Fruit fly (Drosophila melanogaster) whole organism, embryonic: ENCODE data around the gene COX7B.

ENCODE experiments used
- Adf1 ChIP-seq: fragments of 200-800 bp; sonication (Bioruptor generic); IDR thresholded peaks from 2 replicates; pipeline ENCODE4 v1.3.6; 2022; ENCODE audit warnings: missing biosample characterization, missing genetic modification characterization
- CG10654 ChIP-seq: fragments of 200-800 bp; sonication (Bioruptor generic); optimal IDR thresholded peaks from 2 replicates; lab custom pipeline; 2016; ENCODE audit warnings: missing biosample characterization, missing genetic modification characterization
- CG12155 ChIP-seq: fragments of 200-800 bp; sonication (Bioruptor generic); optimal IDR thresholded peaks from 3 replicates; lab custom pipeline; 2016; ENCODE audit warnings: missing biosample characterization, missing genetic modification characterization
- CG14710 ChIP-seq: fragments of 200-800 bp; sonication (Bioruptor generic); optimal IDR thresholded peaks from 3 replicates; lab custom pipeline; 2019; ENCODE audit warnings: missing biosample characterization, mild to moderate bottlenecking, missing genetic modification characterization, moderate library complexity
- CG15514 ChIP-seq: fragments of 200-800 bp; sonication (Bioruptor generic); optimal IDR thresholded peaks from 3 replicates; lab custom pipeline; 2017; ENCODE audit warnings: missing biosample characterization, missing genetic modification characterization, mild to moderate bottlenecking, moderate library complexity, missing genetic modification reagents
- CG1647 ChIP-seq: fragments of 200-800 bp; sonication (Bioruptor generic); optimal IDR thresholded peaks from 3 replicates; lab custom pipeline; 2016; ENCODE audit warnings: missing biosample characterization, missing genetic modification characterization
- CG18262 ChIP-seq: fragments of 200-800 bp; optimal IDR thresholded peaks from 3 replicates; lab custom pipeline; 2019; ENCODE audit warnings: missing biosample characterization, mild to moderate bottlenecking, missing genetic modification characterization, moderate library complexity
- CG18599 ChIP-seq: fragments of 200-800 bp; sonication (Bioruptor generic); optimal IDR thresholded peaks from 3 replicates; lab custom pipeline; 2017; ENCODE audit warnings: missing biosample characterization, missing genetic modification characterization, mild to moderate bottlenecking, moderate library complexity, missing genetic modification reagents
- CG18619 ChIP-seq: fragments of 200-800 bp; sonication (Bioruptor generic); optimal IDR thresholded peaks from 3 replicates; lab custom pipeline; 2017; ENCODE audit warnings: missing biosample characterization, mild to moderate bottlenecking, missing genetic modification characterization
- CG32532 ChIP-seq: fragments of 200-800 bp; sonication (Bioruptor generic); IDR thresholded peaks from 2 replicates; pipeline ENCODE4 v1.3.6; 2022; ENCODE audit warnings: missing biosample characterization, missing genetic modification characterization
- CG33213 ChIP-seq: fragments of 200-800 bp; sonication (Bioruptor generic); optimal IDR thresholded peaks from 3 replicates; lab custom pipeline; 2016; ENCODE audit warnings: missing biosample characterization, missing genetic modification characterization
- CG3726 ChIP-seq: fragments of 200-800 bp; sonication (Bioruptor generic); IDR thresholded peaks from 3 replicates; pipeline ENCODE4, ENCODE4 v1.3.6; 2022; ENCODE audit warnings: missing biosample characterization, missing genetic modification characterization
- CG6854 ChIP-seq: fragments of 200-800 bp; sonication (Bioruptor generic); optimal IDR thresholded peaks from 3 replicates; lab custom pipeline; 2017; ENCODE audit warnings: missing biosample characterization, mild to moderate bottlenecking, missing genetic modification characterization
- CG7928 ChIP-seq: fragments of 200-800 bp; sonication (Bioruptor generic); optimal IDR thresholded peaks from 2 replicates; lab custom pipeline; 2017; ENCODE audit warnings: missing biosample characterization, mild to moderate bottlenecking, missing genetic modification characterization
- CG7987 ChIP-seq: fragments of 200-800 bp; sonication (Bioruptor generic); optimal IDR thresholded peaks from 2 replicates; lab custom pipeline; 2018; ENCODE audit warnings: missing biosample characterization, mild to moderate bottlenecking, missing genetic modification characterization, moderate library complexity
- CG8924 ChIP-seq: fragments of 200-800 bp; optimal IDR thresholded peaks from 3 replicates; lab custom pipeline; 2019; ENCODE audit warnings: missing biosample characterization, mild to moderate bottlenecking, missing genetic modification characterization, moderate library complexity
- Dbx ChIP-seq: fragments of 200-800 bp; sonication (Bioruptor generic); IDR thresholded peaks from 3 replicates; pipeline ENCODE4 v1.3.6; 2022; ENCODE audit warnings: missing biosample characterization, missing genetic modification characterization
- Fer2 ChIP-seq: fragments of 200-800 bp; sonication (Bioruptor generic); optimal IDR thresholded peaks from 2 replicates; lab custom pipeline; 2018; ENCODE audit warnings: missing biosample characterization, mild to moderate bottlenecking, missing genetic modification characterization, moderate library complexity
- Fer3 ChIP-seq: fragments of 200-800 bp; sonication (Bioruptor generic); optimal IDR thresholded peaks from 2 replicates; lab custom pipeline; 2018; ENCODE audit warnings: missing biosample characterization, mild to moderate bottlenecking, missing genetic modification characterization, moderate library complexity
- HLH54F ChIP-seq: fragments of 200-800 bp; sonication (Bioruptor generic); optimal IDR thresholded peaks from 3 replicates; lab custom pipeline; 2016; ENCODE audit warnings: missing biosample characterization, missing genetic modification characterization
- Hr51 ChIP-seq, 2 experiments: fragments of 200-800 bp; sonication (Bioruptor generic); optimal IDR thresholded peaks; 2 replicates in 1 of 2; 3 replicates in 1 of 2; lab custom pipeline; 2016 to 2018; ENCODE audit warnings: missing biosample characterization in 2 of 2, missing genetic modification characterization in 2 of 2, mild to moderate bottlenecking in 1 of 2, moderate library complexity in 1 of 2
- Jarid2 ChIP-seq: fragments of 200-800 bp; sonication (Bioruptor generic); optimal IDR thresholded peaks from 3 replicates; lab custom pipeline; 2017; ENCODE audit warnings: mild to moderate bottlenecking, missing biosample characterization, missing genetic modification reagents, missing genetic modification characterization
- MBD-R2 ChIP-seq: fragments of 200-800 bp; sonication (Bioruptor generic); IDR thresholded peaks from 2 replicates; pipeline ENCODE4 v1.3.6; 2022; ENCODE audit warnings: missing biosample characterization, missing genetic modification characterization
- Myb ChIP-seq: fragments of 200-800 bp; sonication (Bioruptor generic); optimal IDR thresholded peaks from 2 replicates; lab custom pipeline; 2016; ENCODE audit warnings: missing biosample characterization, missing genetic modification characterization
- Nf-YC ChIP-seq: fragments of 200-800 bp; optimal IDR thresholded peaks from 3 replicates; lab custom pipeline; 2019; ENCODE audit warnings: missing biosample characterization, mild to moderate bottlenecking, missing genetic modification characterization, moderate library complexity
- Ptx1 ChIP-seq: fragments of 200-800 bp; sonication (Bioruptor generic); IDR thresholded peaks from 2 replicates; pipeline ENCODE4 v1.3.6; 2022; ENCODE audit warnings: missing biosample characterization, missing genetic modification characterization
- Xrp1 ChIP-seq: fragments of 200-800 bp; sonication (Bioruptor generic); IDR thresholded peaks from 2 replicates; pipeline ENCODE4 v1.3.6; 2022; ENCODE audit warnings: missing biosample characterization, missing genetic modification characterization
- abd-A ChIP-seq: fragments of 200-800 bp; sonication (Bioruptor generic); optimal IDR thresholded peaks from 3 replicates; lab custom pipeline; 2019; ENCODE audit warnings: missing biosample characterization, mild to moderate bottlenecking, missing genetic modification characterization, moderate library complexity
- ase ChIP-seq: fragments of 200-800 bp; sonication (Bioruptor generic); IDR thresholded peaks from 3 replicates; pipeline ENCODE4 v1.3.6; 2022; ENCODE audit warnings: missing biosample characterization, missing genetic modification characterization
- az2 ChIP-seq: fragments of 200-800 bp; sonication (Bioruptor generic); optimal IDR thresholded peaks from 3 replicates; lab custom pipeline; 2016; ENCODE audit warnings: missing biosample characterization, missing genetic modification characterization
- bbx ChIP-seq: fragments of 200-800 bp; sonication (Bioruptor generic); IDR thresholded peaks from 2 replicates; pipeline ENCODE4 v1.3.6; 2022; ENCODE audit warnings: missing biosample characterization, missing genetic modification characterization; ENCODE audit not compliant: partially characterized antibody
- cato ChIP-seq: fragments of 200-800 bp; sonication (Bioruptor generic); optimal IDR thresholded peaks from 2 replicates; lab custom pipeline; 2016; ENCODE audit warnings: missing biosample characterization, missing genetic modification characterization, borderline replicate concordance
- dmrt11E ChIP-seq: fragments of 200-800 bp; sonication (Bioruptor generic); optimal IDR thresholded peaks from 3 replicates; lab custom pipeline; 2018; ENCODE audit warnings: missing biosample characterization, mild to moderate bottlenecking, missing genetic modification characterization, moderate library complexity
- dmrt99B ChIP-seq: fragments of 200-800 bp; sonication (Bioruptor generic); optimal IDR thresholded peaks from 2 replicates; lab custom pipeline; 2018; ENCODE audit warnings: missing biosample characterization, mild to moderate bottlenecking, missing genetic modification characterization, moderate library complexity
- dysf ChIP-seq: fragments of 200-800 bp; sonication (Bioruptor generic); IDR thresholded peaks from 3 replicates; pipeline ENCODE4 v1.3.6; 2022; ENCODE audit warnings: missing biosample characterization, missing genetic modification characterization
- eve ChIP-seq, 2 experiments: fragments of >200 bp; optimal IDR thresholded peaks; 2 replicates each; lab custom pipeline; 2017; ENCODE audit warnings: missing biosample characterization in 2 of 2, missing genetic modification characterization in 2 of 2
- gce ChIP-seq: fragments of 200-800 bp; sonication (Bioruptor generic); IDR thresholded peaks from 3 replicates; pipeline ENCODE4 v1.3.6; 2022; ENCODE audit warnings: missing biosample characterization, missing genetic modification characterization
- gcm2 ChIP-seq: fragments of 200-800 bp; sonication (Bioruptor generic); optimal IDR thresholded peaks from 2 replicates; lab custom pipeline; 2016; ENCODE audit warnings: missing biosample characterization, missing genetic modification characterization
- grn ChIP-seq: fragments of 200-800 bp; sonication (Bioruptor generic); optimal IDR thresholded peaks from 3 replicates; lab custom pipeline; 2017; ENCODE audit warnings: missing biosample characterization, missing genetic modification characterization
- gsb ChIP-seq: fragments of 200-800 bp; sonication (Bioruptor generic); IDR thresholded peaks from 2 replicates; pipeline ENCODE4 v1.3.6; 2022; ENCODE audit warnings: missing biosample characterization, missing genetic modification characterization
- jumu ChIP-seq: fragments of 200-800 bp; sonication (Bioruptor generic); optimal IDR thresholded peaks from 3 replicates; lab custom pipeline; 2016; ENCODE audit warnings: missing biosample characterization, missing genetic modification characterization
- ken ChIP-seq: fragments of 200-800 bp; sonication (Bioruptor generic); IDR thresholded peaks from 3 replicates; pipeline ENCODE4 v1.3.6; 2022; ENCODE audit warnings: missing biosample characterization, missing genetic modification characterization
- lmd ChIP-seq: fragments of 200-800 bp; sonication (Bioruptor generic); IDR thresholded peaks from 2 replicates; pipeline ENCODE4 v1.3.6; 2022; ENCODE audit warnings: missing biosample characterization, missing genetic modification characterization
- phol ChIP-seq: fragments of 200-800 bp; sonication (Bioruptor generic); optimal IDR thresholded peaks from 3 replicates; lab custom pipeline; 2018; ENCODE audit warnings: missing biosample characterization, mild to moderate bottlenecking, missing genetic modification characterization, moderate library complexity
- pros ChIP-seq: fragments of 200-800 bp; sonication (Bioruptor generic); optimal IDR thresholded peaks from 3 replicates; lab custom pipeline; 2019; ENCODE audit warnings: missing biosample characterization, mild to moderate bottlenecking, missing genetic modification characterization, moderate library complexity
- row ChIP-seq: fragments of 200-800 bp; sonication (Bioruptor generic); IDR thresholded peaks from 3 replicates; pipeline ENCODE4 v1.3.6; 2022; ENCODE audit warnings: missing biosample characterization, missing genetic modification characterization
- sd ChIP-seq: fragments of 200-800 bp; sonication (Bioruptor generic); optimal IDR thresholded peaks from 3 replicates; lab custom pipeline; 2018; ENCODE audit warnings: missing biosample characterization, mild to moderate bottlenecking, missing genetic modification characterization, moderate library complexity
- tio ChIP-seq: fragments of 200-800 bp; sonication (Bioruptor generic); optimal IDR thresholded peaks from 2 replicates; lab custom pipeline; 2017; ENCODE audit warnings: missing biosample characterization, missing genetic modification characterization, inconsistent platforms
- tna ChIP-seq: fragments of 200-800 bp; sonication (Bioruptor generic); IDR thresholded peaks from 2 replicates; pipeline ENCODE4 v1.3.6; 2022; ENCODE audit warnings: missing biosample characterization, missing genetic modification characterization; ENCODE audit not compliant: partially characterized antibody

COX7B gene

dm6 chr3L:17458856-17459518 lies 33.7 kb downstream of the COX7B start (continued):
- no peak for TF ChIP-seq tna
- TF ChIP-seq gsb, result no peak
- TF ChIP-seq CG33213 (GFP tag; lab: Kevin White, UChicago), result no peak
- TF ChIP-seq cato (GFP tag; lab: Kevin White, UChicago), result no peak
- no peak for TF ChIP-seq Fer2
- TF ChIP-seq Adf1 (GFP tag; lab: Robert Waterston, UW), result no peak
- TF ChIP-seq dmrt99B (tag; lab: Kevin White, UChicago), result peak; percentile 48
- TF ChIP-seq ken (GFP tag; lab: Robert Waterston, UW), result no peak
- TF ChIP-seq dmrt11E, result peak; percentile 42
- peak in 1 of 2 experiments; percentile 47 for TF ChIP-seq Hr51 (GFP tag; optimal IDR thresholded peaks at IDR 0.05; lab: Kevin White, UChicago)
- peak; percentile 41; the same call in 1 of the 2 replicates for TF ChIP-seq Ptx1 (GFP tag; lab: Robert Waterston, UW)
- no peak for TF ChIP-seq CG7987
- TF ChIP-seq tio (GFP tag; lab: Kevin White, UChicago), result peak; percentile 12
- TF ChIP-seq Nf-YC (tag; lab: Kevin White, UChicago), result no peak
- no peak for TF ChIP-seq grn (GFP tag; lab: Kevin White, UChicago)
- TF ChIP-seq lmd, result 0 out of 2 replicates have a peak, but pooled peaks have one; percentile 17
- no peak for TF ChIP-seq CG6854 (GFP tag; lab: Kevin White, UChicago)
- TF ChIP-seq sd, result peak; percentile 51
- TF ChIP-seq az2 (GFP tag; lab: Kevin White, UChicago), result peak; percentile 20
- no peak for TF ChIP-seq CG10654 (GFP tag; lab: Kevin White, UChicago)
- peak; percentile 69 for TF ChIP-seq CG18599
- TF ChIP-seq Jarid2 (GFP tag; lab: Kevin White, UChicago), result no peak
- peak; percentile 78 for TF ChIP-seq pros
- peak; percentile 37 for TF ChIP-seq abd-A (tag; lab: Kevin White, UChicago)
- no peak for TF ChIP-seq jumu (GFP tag; lab: Kevin White, UChicago)
- peak; percentile 13 for TF ChIP-seq CG15514 (GFP tag; lab: Kevin White, UChicago)
- no peak for TF ChIP-seq HLH54F
- peak; percentile 56 for TF ChIP-seq CG18262
- peak; percentile 18 for TF ChIP-seq CG14710 (tag; lab: Kevin White, UChicago)
- no peak for TF ChIP-seq CG1647 (GFP tag; lab: Kevin White, UChicago)
- no peak for TF ChIP-seq CG7928
- TF ChIP-seq ase, result 0 out of 3 replicates have a peak, but pooled peaks have one; percentile 31
- peak; percentile 5 for TF ChIP-seq CG8924 (tag; lab: Kevin White, UChicago)
- TF ChIP-seq eve (GFP tag; optimal IDR thresholded peaks at IDR 0.05; lab: Kevin White, UChicago), result peak in 1 of 2 experiments; percentile 48
- TF ChIP-seq Xrp1, result peak; percentile 76
- 0 out of 3 replicates have a peak, but pooled peaks have one; percentile 7 for TF ChIP-seq gce (GFP tag; lab: Robert Waterston, UW)
- TF ChIP-seq bbx (GFP tag; lab: Robert Waterston, UW), result no peak
- no peak for TF ChIP-seq CG12155
- no peak for TF ChIP-seq gcm2 (GFP tag; lab: Kevin White, UChicago)
- peak; percentile 6 for TF ChIP-seq Fer3
- TF ChIP-seq Myb (GFP tag; lab: Kevin White, UChicago), result no peak
- peak; percentile 68 for TF ChIP-seq row (GFP tag; lab: Robert Waterston, UW)
- 0 out of 3 replicates have a peak, but pooled peaks have one; percentile 9 for TF ChIP-seq CG3726 (GFP tag; lab: Robert Waterston, UW)
- TF ChIP-seq dysf (GFP tag; lab: Robert Waterston, UW), result peak; percentile 48; the same call in 2 of the 3 replicates
- TF ChIP-seq CG32532 (GFP tag; lab: Robert Waterston, UW), result peak; percentile 12; the same call in 1 of the 2 replicates
- TF ChIP-seq phol (tag; lab: Kevin White, UChicago), result peak; percentile 20
- TF ChIP-seq CG18619 (GFP tag; lab: Kevin White, UChicago), result peak; percentile 0
- TF ChIP-seq MBD-R2 (GFP tag; lab: Robert Waterston, UW), result no peak
- peak; percentile 48; the same call in 1 of the 3 replicates for TF ChIP-seq Dbx (GFP tag; lab: Robert Waterston, UW)
